Fruit fly (Drosophila melanogaster) whole organism, embryonic: Measurements from ENCODE around the gene CG14014.

ENCODE experiments used
- BEAF-32 ChIP-seq: fragments of 200-800 bp; sonication (Bioruptor generic); optimal IDR thresholded peaks from 3 replicates; lab custom pipeline; 2017; ENCODE audit warnings: missing biosample characterization, missing genetic modification characterization, mild to moderate bottlenecking, moderate library complexity, missing genetic modification reagents
- CG11398 ChIP-seq: fragments of 200-800 bp; sonication (Bioruptor generic); optimal IDR thresholded peaks from 2 replicates; lab custom pipeline; 2016; ENCODE audit warnings: missing biosample characterization, missing genetic modification characterization
- CG11696 ChIP-seq: fragments of 200-800 bp; sonication (Bioruptor generic); IDR thresholded peaks from 2 replicates; pipeline ENCODE4 v1.3.6; 2022; ENCODE audit warnings: missing biosample characterization, missing genetic modification characterization
- CG11723 ChIP-seq: fragments of 200-800 bp; sonication (Bioruptor generic); optimal IDR thresholded peaks from 2 replicates; lab custom pipeline; 2017; ENCODE audit warnings: missing biosample characterization, mild to moderate bottlenecking, missing genetic modification characterization
- CG12659 ChIP-seq: fragments of 200-800 bp; sonication (Bioruptor generic); optimal IDR thresholded peaks from 3 replicates; lab custom pipeline; 2017; ENCODE audit warnings: mild to moderate bottlenecking, missing biosample characterization, missing genetic modification reagents, missing genetic modification characterization
- CG12744 ChIP-seq: fragments of 200-800 bp; sonication (Bioruptor generic); optimal IDR thresholded peaks from 2 replicates; lab custom pipeline; 2016; ENCODE audit warnings: missing biosample characterization, missing genetic modification characterization
- CG15011 ChIP-seq: fragments of 200-800 bp; sonication (Bioruptor generic); optimal IDR thresholded peaks from 3 replicates; lab custom pipeline; 2018; ENCODE audit warnings: missing biosample characterization, mild to moderate bottlenecking, missing genetic modification characterization
- CG16815 ChIP-seq: fragments of 200-800 bp; sonication (Bioruptor generic); optimal IDR thresholded peaks from 3 replicates; lab custom pipeline; 2017; ENCODE audit warnings: missing biosample characterization, mild to moderate bottlenecking, missing genetic modification characterization
- CG17829 ChIP-seq: fragments of 200-800 bp; optimal IDR thresholded peaks from 2 replicates; lab custom pipeline; 2019; ENCODE audit warnings: missing biosample characterization, mild to moderate bottlenecking, missing genetic modification characterization, moderate library complexity
- CG30020 ChIP-seq: fragments of 200-800 bp; optimal IDR thresholded peaks from 2 replicates; lab custom pipeline; 2019; ENCODE audit warnings: missing biosample characterization, mild to moderate bottlenecking, missing genetic modification characterization, moderate library complexity
- CG32532 ChIP-seq: fragments of 200-800 bp; sonication (Bioruptor generic); IDR thresholded peaks from 2 replicates; pipeline ENCODE4 v1.3.6; 2022; ENCODE audit warnings: missing biosample characterization, missing genetic modification characterization
- CG4328 ChIP-seq: fragments of 200-800 bp; sonication (Bioruptor generic); optimal IDR thresholded peaks from 3 replicates; lab custom pipeline; 2017; ENCODE audit warnings: missing biosample characterization, missing genetic modification reagents, missing genetic modification characterization
- CG4360 ChIP-seq: fragments of 200-800 bp; sonication (Bioruptor generic); IDR thresholded peaks from 2 replicates; pipeline ENCODE4 v1.3.6; 2022; ENCODE audit warnings: missing biosample characterization, missing genetic modification characterization
- CG4707 ChIP-seq: fragments of 200-800 bp; sonication (Bioruptor generic); optimal IDR thresholded peaks from 2 replicates; lab custom pipeline; 2018; ENCODE audit warnings: missing biosample characterization, mild to moderate bottlenecking, missing genetic modification characterization, moderate library complexity
- CG6654 ChIP-seq: fragments of 200-800 bp; sonication (Bioruptor generic); optimal IDR thresholded peaks from 2 replicates; lab custom pipeline; 2017; ENCODE audit warnings: missing biosample characterization, mild to moderate bottlenecking, missing genetic modification characterization
- CG6683 ChIP-seq: fragments of 200-800 bp; sonication (Bioruptor generic); optimal IDR thresholded peaks from 2 replicates; lab custom pipeline; 2017; ENCODE audit warnings: missing biosample characterization, mild to moderate bottlenecking, missing genetic modification characterization, missing genetic modification reagents
- CG7357 ChIP-seq: fragments of 200-800 bp; sonication (Bioruptor generic); IDR thresholded peaks from 3 replicates; pipeline ENCODE4 v1.3.6; 2022; ENCODE audit warnings: missing biosample characterization, missing genetic modification characterization
- CG7839 ChIP-seq: fragments of 200-800 bp; sonication (Bioruptor generic); optimal IDR thresholded peaks from 3 replicates; lab custom pipeline; 2018; ENCODE audit warnings: missing biosample characterization, mild to moderate bottlenecking, missing genetic modification characterization, moderate library complexity
- CG8478 ChIP-seq: fragments of >200 bp; optimal IDR thresholded peaks from 2 replicates; lab custom pipeline; 2018
- CG8944 ChIP-seq: fragments of 200-800 bp; sonication (Bioruptor generic); optimal IDR thresholded peaks from 3 replicates; lab custom pipeline; 2016; ENCODE audit warnings: missing biosample characterization, missing genetic modification characterization
- CG9876 ChIP-seq: fragments of 200-800 bp; sonication (Bioruptor generic); optimal IDR thresholded peaks from 2 replicates; lab custom pipeline; 2016; ENCODE audit warnings: missing biosample characterization, missing genetic modification characterization
- Dref ChIP-seq: fragments of 200-800 bp; sonication (Bioruptor generic); IDR thresholded peaks from 2 replicates; pipeline ENCODE4 v1.3.6; 2022; ENCODE audit warnings: missing biosample characterization, missing genetic modification characterization
- Ets65A ChIP-seq: fragments of 200-800 bp; sonication (Bioruptor generic); peaks from one replicate; lab custom pipeline; 2016; ENCODE audit warnings: missing biosample characterization, missing genetic modification characterization
- Lim3 ChIP-seq: fragments of 200-800 bp; sonication (Bioruptor generic); IDR thresholded peaks from 2 replicates; pipeline ENCODE4 v1.3.6; 2022; ENCODE audit warnings: missing biosample characterization, missing genetic modification characterization
- NC2β ChIP-seq: fragments of 200-800 bp; sonication (Bioruptor generic); optimal IDR thresholded peaks from 2 replicates; lab custom pipeline; 2016; ENCODE audit warnings: missing biosample characterization, missing genetic modification characterization
- NK7.1 ChIP-seq: fragments of 200-800 bp; sonication (Bioruptor generic); optimal IDR thresholded peaks from 3 replicates; lab custom pipeline; 2016; ENCODE audit warnings: missing biosample characterization, missing genetic modification characterization
- Nf-YC ChIP-seq: fragments of 200-800 bp; optimal IDR thresholded peaks from 3 replicates; lab custom pipeline; 2019; ENCODE audit warnings: missing biosample characterization, mild to moderate bottlenecking, missing genetic modification characterization, moderate library complexity
- Pdp1 ChIP-seq, 2 experiments: fragments of 200-800 bp; sonication (Bioruptor generic); optimal IDR thresholded peaks; 3 replicates each; lab custom pipeline; 2016; ENCODE audit warnings: missing biosample characterization in 2 of 2, missing genetic modification characterization in 2 of 2, mild to moderate bottlenecking in 1 of 2, moderate library complexity in 1 of 2
- Ptx1 ChIP-seq: fragments of 200-800 bp; sonication (Bioruptor generic); IDR thresholded peaks from 2 replicates; pipeline ENCODE4 v1.3.6; 2022; ENCODE audit warnings: missing biosample characterization, missing genetic modification characterization
- Sox102F ChIP-seq: fragments of 200-800 bp; sonication (Bioruptor generic); optimal IDR thresholded peaks from 2 replicates; lab custom pipeline; 2018; ENCODE audit warnings: missing biosample characterization, mild to moderate bottlenecking, missing genetic modification characterization, moderate library complexity
- Sry-β ChIP-seq: fragments of 200-800 bp; sonication (Bioruptor generic); optimal IDR thresholded peaks from 2 replicates; lab custom pipeline; 2018; ENCODE audit warnings: missing biosample characterization, mild to moderate bottlenecking, missing genetic modification characterization, moderate library complexity
- TFAM ChIP-seq: fragments of 200-800 bp; sonication (Bioruptor generic); optimal IDR thresholded peaks from 2 replicates; lab custom pipeline; 2017; ENCODE audit warnings: missing biosample characterization, missing genetic modification characterization, inconsistent platforms
- br ChIP-seq: fragments of >200 bp; optimal IDR thresholded peaks from 2 replicates; lab custom pipeline; 2017
- corto ChIP-seq: fragments of 200-800 bp; sonication (Bioruptor generic); optimal IDR thresholded peaks from 2 replicates; lab custom pipeline; 2016; ENCODE audit warnings: missing biosample characterization, mild to moderate bottlenecking, missing genetic modification characterization, moderate library complexity
- da ChIP-seq: fragments of 200-800 bp; sonication (Bioruptor generic); optimal IDR thresholded peaks from 2 replicates; lab custom pipeline; 2016; ENCODE audit warnings: missing biosample characterization, missing genetic modification characterization
- disco-r ChIP-seq: fragments of 200-800 bp; sonication (Bioruptor generic); optimal IDR thresholded peaks from 2 replicates; lab custom pipeline; 2016; ENCODE audit warnings: missing biosample characterization, missing genetic modification characterization
- dmrt99B ChIP-seq: fragments of 200-800 bp; sonication (Bioruptor generic); optimal IDR thresholded peaks from 2 replicates; lab custom pipeline; 2018; ENCODE audit warnings: missing biosample characterization, mild to moderate bottlenecking, missing genetic modification characterization, moderate library complexity
- exex ChIP-seq: fragments of 200-800 bp; sonication (Bioruptor generic); optimal IDR thresholded peaks from 4 replicates; lab custom pipeline; 2018; ENCODE audit warnings: missing biosample characterization, mild to moderate bottlenecking, missing genetic modification characterization, moderate library complexity
- eyg ChIP-seq: fragments of 200-800 bp; sonication (Bioruptor generic); optimal IDR thresholded peaks from 3 replicates; lab custom pipeline; 2016; ENCODE audit warnings: missing biosample characterization, missing genetic modification characterization
- gcm2 ChIP-seq: fragments of 200-800 bp; sonication (Bioruptor generic); optimal IDR thresholded peaks from 2 replicates; lab custom pipeline; 2016; ENCODE audit warnings: missing biosample characterization, missing genetic modification characterization
- grau ChIP-seq: fragments of 200-800 bp; optimal IDR thresholded peaks from 3 replicates; lab custom pipeline; 2019; ENCODE audit warnings: missing biosample characterization, mild to moderate bottlenecking, missing genetic modification characterization, moderate library complexity
- grn ChIP-seq: fragments of 200-800 bp; sonication (Bioruptor generic); optimal IDR thresholded peaks from 3 replicates; lab custom pipeline; 2017; ENCODE audit warnings: missing biosample characterization, missing genetic modification characterization
- her ChIP-seq: fragments of 200-800 bp; sonication (Bioruptor generic); optimal IDR thresholded peaks from 2 replicates; lab custom pipeline; 2016; ENCODE audit warnings: missing biosample characterization, missing genetic modification characterization
- hth ChIP-seq: fragments of >200 bp; optimal IDR thresholded peaks from 2 replicates; lab custom pipeline; 2017; ENCODE audit warnings: inconsistent platforms
- mld ChIP-seq: fragments of 200-800 bp; sonication (Bioruptor generic); IDR thresholded peaks from 3 replicates; pipeline ENCODE4 v1.3.6; 2022; ENCODE audit warnings: missing biosample characterization, missing genetic modification characterization; ENCODE audit not compliant: partially characterized antibody
- p53 ChIP-seq: fragments of 200-800 bp; sonication (Bioruptor generic); optimal IDR thresholded peaks from 2 replicates; lab custom pipeline; 2016; ENCODE audit warnings: missing biosample characterization, missing genetic modification characterization
- pan ChIP-seq, 4 experiments: fragments of >200 bp in 3 of 4; fragments of 200-800 bp in 1 of 4; sonication (Bioruptor generic) in 1 of 4; optimal IDR thresholded peaks in 3 of 4; IDR thresholded peaks in 1 of 4; 2 replicates each; pipeline versions ENCODE4 v1.3.6 to Lab custom; 2017 to 2022; ENCODE audit warnings: missing biosample characterization in 2 of 4, missing genetic modification characterization in 2 of 4, mixed read lengths in 1 of 4
- pfk ChIP-seq: fragments of 200-800 bp; sonication (Bioruptor generic); optimal IDR thresholded peaks from 2 replicates; lab custom pipeline; 2018; ENCODE audit warnings: missing biosample characterization, mild to moderate bottlenecking, missing genetic modification characterization, moderate library complexity
- phol ChIP-seq: fragments of 200-800 bp; sonication (Bioruptor generic); optimal IDR thresholded peaks from 3 replicates; lab custom pipeline; 2018; ENCODE audit warnings: missing biosample characterization, mild to moderate bottlenecking, missing genetic modification characterization, moderate library complexity
- pum ChIP-seq: fragments of 200-800 bp; sonication (Bioruptor generic); optimal IDR thresholded peaks from 2 replicates; lab custom pipeline; 2016; ENCODE audit warnings: missing biosample characterization, missing genetic modification characterization
- twi ChIP-seq: fragments of 200-800 bp; optimal IDR thresholded peaks from 2 replicates; lab custom pipeline; 2019; ENCODE audit warnings: missing biosample characterization, mild to moderate bottlenecking, missing genetic modification characterization, moderate library complexity
- vvl ChIP-seq: fragments of 200-800 bp; sonication (Bioruptor generic); IDR thresholded peaks from 2 replicates; pipeline ENCODE4 v1.3.6; 2022; ENCODE audit warnings: missing biosample characterization, missing genetic modification characterization

The CG14014 gene

DNA sequence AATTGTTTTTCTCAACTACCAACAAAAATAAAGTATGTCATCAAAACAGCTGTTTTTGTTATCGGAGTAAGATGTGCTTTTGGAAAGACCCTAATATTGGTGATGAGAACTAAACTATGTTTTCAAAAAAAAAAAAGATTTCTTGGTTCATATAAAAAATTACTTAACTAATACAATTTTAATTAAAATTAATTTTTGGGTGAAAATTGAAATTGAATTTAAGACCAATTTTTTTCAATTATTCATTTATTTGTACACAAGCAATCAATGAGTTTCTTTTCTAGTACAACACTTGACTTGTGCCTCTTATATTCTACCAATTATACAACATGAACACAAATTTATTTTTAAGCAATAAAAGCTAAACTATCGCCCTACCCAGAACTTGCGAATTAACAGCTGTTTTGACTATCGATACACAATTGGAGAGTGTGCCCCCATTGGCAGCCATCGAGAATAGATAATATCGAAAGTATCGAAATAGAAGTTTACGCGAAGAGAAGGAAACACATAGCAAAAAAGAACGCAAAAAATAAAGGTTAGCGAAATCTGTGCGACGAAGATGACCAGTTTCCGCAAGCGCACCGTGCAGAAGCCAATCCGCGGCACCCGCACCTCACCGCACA, 26.7 kb downstream of the CG14014 start, which contains the start of the genes Vps52 and Elp4 (continued):
- TF ChIP-seq CG4360 (GFP tag; lab: Robert Waterston, UW) (no peak), CG4707 (GFP tag; lab: Kevin White, UChicago) (no peak), CG12744 (peak; percentile 42), grau (tag; lab: Kevin White, UChicago) (peak; percentile 82), CG17829 (peak; percentile 80), pum (GFP tag; lab: Kevin White, UChicago) (peak; percentile 36), CG15011 (GFP tag; lab: Kevin White, UChicago) (no peak), TFAM (GFP tag; lab: Kevin White, UChicago) (no peak), phol (peak; percentile 85), exex (peak; percentile 52), disco-r (GFP tag; lab: Kevin White, UChicago) (no peak), mld (GFP tag; lab: Robert Waterston, UW) (0 out of 3 replicates have a peak, but pooled peaks have one; percentile 48), CG30020 (tag; lab: Kevin White, UChicago) (peak; percentile 82), da (GFP tag; lab: Kevin White, UChicago) (no peak), Ptx1 (GFP tag; lab: Robert Waterston, UW) (peak; percentile 68), BEAF-32 (GFP tag; lab: Kevin White, UChicago) (peak; percentile 80), her (peak; percentile 19), CG8478 (lab: Kevin White, UChicago) (no peak), NC2β (peak; percentile 34), CG12659 (peak; percentile 89), CG8944 (peak; percentile 25), hth (no peak), Sry-β (GFP tag; lab: Kevin White, UChicago) (peak; percentile 79), NK7.1 (peak; percentile 20), br (no peak), Dref (GFP tag; lab: Robert Waterston, UW) (peak; percentile 83), pfk (no peak), vvl (GFP tag; lab: Robert Waterston, UW) (peak; percentile 70), CG6683 (peak; percentile 54), CG11398 (GFP tag; lab: Kevin White, UChicago) (no peak), CG7357 (GFP tag; lab: Robert Waterston, UW) (0 out of 3 replicates have a peak, but pooled peaks have one; percentile 32), gcm2 (GFP tag; lab: Kevin White, UChicago) (no peak), grn (GFP tag; lab: Kevin White, UChicago) (no peak), Sox102F (no peak), twi (tag; lab: Kevin White, UChicago) (peak; percentile 64), corto (no peak), CG16815 (peak; percentile 60), CG4328 (GFP tag; lab: Kevin White, UChicago) (peak; percentile 76), CG11723 (GFP tag; lab: Kevin White, UChicago) (no peak), CG32532 (GFP tag; lab: Robert Waterston, UW) (peak; percentile 80), dmrt99B (tag; lab: Kevin White, UChicago) (no peak), eyg (GFP tag; lab: Kevin White, UChicago) (no peak)

DNA sequence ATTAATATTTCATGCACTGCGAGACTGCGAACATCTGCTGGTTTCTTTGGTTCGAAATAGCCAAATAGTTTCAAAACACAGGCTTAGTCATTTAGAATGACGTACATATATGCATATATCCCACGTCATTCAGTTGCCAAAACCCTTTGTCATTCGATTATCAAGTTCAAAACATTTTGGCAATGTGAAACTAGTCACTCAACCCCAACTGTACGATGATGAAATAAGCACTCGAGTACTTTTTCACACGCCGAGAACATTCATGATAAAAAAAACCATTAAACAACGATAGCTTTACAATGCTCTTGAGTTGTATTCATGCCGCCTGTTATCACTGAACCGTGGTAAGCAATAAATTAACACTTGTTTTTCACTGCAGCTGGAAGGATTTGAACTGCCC, 29.9 kb downstream of the CG14014 start:
- TF ChIP-seq CG7839 (tag; lab: Kevin White, UChicago), result peak; percentile 11
- peak; percentile 71 for TF ChIP-seq CG11696 (GFP tag; lab: Robert Waterston, UW)
- TF ChIP-seq CG6654 (GFP tag; lab: Kevin White, UChicago), result no peak
- no peak for TF ChIP-seq CG9876 (GFP tag; lab: Kevin White, UChicago)
- TF ChIP-seq exex, result peak; percentile 33
- no peak for TF ChIP-seq p53
- TF ChIP-seq pan (optimal IDR thresholded peaks at IDR 0.05; lab: Kevin White, UChicago), result no peak
- peak in 1 of 2 experiments; percentile 7 for TF ChIP-seq pan (GFP tag; optimal IDR thresholded peaks at IDR 0.05 in 1 of 2, IDR thresholded peaks at IDR 0.05 in 1 of 2)
- TF ChIP-seq Lim3 (GFP tag; lab: Robert Waterston, UW), result no peak
- no peak for TF ChIP-seq Nf-YC (tag; lab: Kevin White, UChicago)
- peak in 1 of 2 experiments; percentile 20 for TF ChIP-seq Pdp1 (GFP tag; optimal IDR thresholded peaks at IDR 0.05; lab: Kevin White, UChicago)
- no peak for TF ChIP-seq Ets65A (GFP tag; lab: Kevin White, UChicago)
